Worm (Caenorhabditis elegans): Measurements from ENCODE around the gene plc-1.

- TF ChIP-seq ama-1 (optimal IDR thresholded peaks at IDR 0.05) (no peak), blmp-1 (tag; optimal IDR thresholded peaks at IDR 0.05; ENCODE audit: insufficient read depth) (no peak)
Observed at ce11 chrX:10792435-10792834, 46.0 kb downstream of the plc-1 start, which contains the start of gene vap-2.
